Fruit fly (Drosophila melanogaster) whole organism, embryonic: ENCODE results near the gene CG8944.

Experiments used
- Adf1 ChIP-seq: fragments of 200-800 bp; sonication (Bioruptor generic); IDR thresholded peaks from 2 replicates; pipeline ENCODE4 v1.3.6; 2022; ENCODE audit warnings: missing biosample characterization, missing genetic modification characterization
- CG10274 ChIP-seq: fragments of 200-800 bp; sonication (Bioruptor generic); optimal IDR thresholded peaks from 3 replicates; lab custom pipeline; 2017; ENCODE audit warnings: missing biosample characterization, mild to moderate bottlenecking, missing genetic modification characterization
- CG12659 ChIP-seq: fragments of 200-800 bp; sonication (Bioruptor generic); optimal IDR thresholded peaks from 3 replicates; lab custom pipeline; 2017; ENCODE audit warnings: mild to moderate bottlenecking, missing biosample characterization, missing genetic modification reagents, missing genetic modification characterization
- CG13424 ChIP-seq: fragments of 200-800 bp; sonication (Bioruptor generic); optimal IDR thresholded peaks from 2 replicates; lab custom pipeline; 2019; ENCODE audit warnings: missing biosample characterization, mild to moderate bottlenecking, missing genetic modification characterization, moderate library complexity
- CG13894 ChIP-seq: fragments of 200-800 bp; sonication (Bioruptor generic); optimal IDR thresholded peaks from 3 replicates; lab custom pipeline; 2018; ENCODE audit warnings: missing biosample characterization, mild to moderate bottlenecking, missing genetic modification characterization, moderate library complexity
- CG14050 ChIP-seq: fragments of 200-800 bp; sonication (Bioruptor generic); IDR thresholded peaks from 3 replicates; pipeline ENCODE4 v1.3.6; 2022; ENCODE audit warnings: missing biosample characterization, missing genetic modification characterization
- CG14441 ChIP-seq: fragments of 200-800 bp; sonication (Bioruptor generic); IDR thresholded peaks from 2 replicates; pipeline ENCODE4 v1.3.6; 2022; ENCODE audit warnings: missing biosample characterization, missing genetic modification characterization
- CG14667 ChIP-seq: fragments of 200-800 bp; sonication (Bioruptor generic); IDR thresholded peaks from 2 replicates; pipeline ENCODE4 v1.3.6; 2022; ENCODE audit warnings: missing biosample characterization, missing genetic modification characterization
- CG14965 ChIP-seq: fragments of 200-800 bp; sonication (Bioruptor generic); optimal IDR thresholded peaks from 2 replicates; lab custom pipeline; 2016; ENCODE audit warnings: missing biosample characterization, missing genetic modification characterization, borderline replicate concordance
- CG16863 ChIP-seq: fragments of 200-800 bp; sonication (Bioruptor generic); optimal IDR thresholded peaks from 3 replicates; lab custom pipeline; 2016; ENCODE audit warnings: missing biosample characterization, missing genetic modification characterization
- CG17186 ChIP-seq: fragments of 200-800 bp; sonication (Bioruptor generic); optimal IDR thresholded peaks from 3 replicates; lab custom pipeline; 2017; ENCODE audit warnings: missing biosample characterization, missing genetic modification reagents, missing genetic modification characterization
- CG18011 ChIP-seq: fragments of 200-800 bp; sonication (Bioruptor generic); optimal IDR thresholded peaks from 2 replicates; lab custom pipeline; 2017; ENCODE audit warnings: missing biosample characterization, missing genetic modification characterization, mild to moderate bottlenecking, moderate library complexity, missing genotype
- CG43689 ChIP-seq: fragments of 200-800 bp; sonication (Bioruptor generic); IDR thresholded peaks from 2 replicates; pipeline ENCODE4 v1.3.6; 2022; ENCODE audit warnings: missing biosample characterization, missing genetic modification characterization
- CG4854 ChIP-seq: fragments of 200-800 bp; sonication (Bioruptor generic); optimal IDR thresholded peaks from 2 replicates; lab custom pipeline; 2016; ENCODE audit warnings: missing biosample characterization, missing genetic modification characterization, inconsistent platforms
- CG7357 ChIP-seq: fragments of 200-800 bp; sonication (Bioruptor generic); IDR thresholded peaks from 3 replicates; pipeline ENCODE4 v1.3.6; 2022; ENCODE audit warnings: missing biosample characterization, missing genetic modification characterization
- CG7372 ChIP-seq: fragments of 200-800 bp; sonication (Bioruptor generic); IDR thresholded peaks from 2 replicates; pipeline ENCODE4 v1.3.6; 2022; ENCODE audit warnings: missing biosample characterization, missing genetic modification characterization
- CG7556 ChIP-seq: fragments of 200-800 bp; sonication (Bioruptor generic); optimal IDR thresholded peaks from 2 replicates; lab custom pipeline; 2017; ENCODE audit warnings: missing biosample characterization, mild to moderate bottlenecking, missing genetic modification characterization
- CG7786 ChIP-seq: fragments of 200-800 bp; sonication (Bioruptor generic); optimal IDR thresholded peaks from 2 replicates; lab custom pipeline; 2016; ENCODE audit warnings: missing biosample characterization, missing genetic modification characterization
- CG8765 ChIP-seq: fragments of 200-800 bp; sonication (Bioruptor generic); IDR thresholded peaks from 2 replicates; pipeline ENCODE4 v1.3.6; 2022; ENCODE audit warnings: missing biosample characterization, missing genetic modification characterization
- CoRest ChIP-seq: fragments of 200-800 bp; sonication (Bioruptor generic); optimal IDR thresholded peaks from 3 replicates; lab custom pipeline; 2018; ENCODE audit warnings: missing biosample characterization, mild to moderate bottlenecking, missing genetic modification characterization, moderate library complexity
- Deaf1 ChIP-seq: fragments of 200-800 bp; optimal IDR thresholded peaks from 3 replicates; lab custom pipeline; 2019; ENCODE audit warnings: missing biosample characterization, mild to moderate bottlenecking, missing genetic modification characterization, moderate library complexity
- Doc2 ChIP-seq: fragments of 200-800 bp; sonication (Bioruptor generic); IDR thresholded peaks from 2 replicates; pipeline ENCODE4 v1.3.6; 2022; ENCODE audit warnings: missing biosample characterization, missing genetic modification characterization
- Jarid2 ChIP-seq: fragments of 200-800 bp; sonication (Bioruptor generic); optimal IDR thresholded peaks from 3 replicates; lab custom pipeline; 2017; ENCODE audit warnings: mild to moderate bottlenecking, missing biosample characterization, missing genetic modification reagents, missing genetic modification characterization
- Nf-YC ChIP-seq: fragments of 200-800 bp; optimal IDR thresholded peaks from 3 replicates; lab custom pipeline; 2019; ENCODE audit warnings: missing biosample characterization, mild to moderate bottlenecking, missing genetic modification characterization, moderate library complexity
- Optix ChIP-seq: fragments of 200-800 bp; sonication (Bioruptor generic); IDR thresholded peaks from 3 replicates; pipeline ENCODE4 v1.3.6; 2022; ENCODE audit warnings: missing biosample characterization, missing genetic modification characterization
- PHDP ChIP-seq: fragments of 200-800 bp; sonication (Bioruptor generic); optimal IDR thresholded peaks from 3 replicates; lab custom pipeline; 2018; ENCODE audit warnings: missing biosample characterization, mild to moderate bottlenecking, missing genetic modification characterization, moderate library complexity
- Pdp1 ChIP-seq, 2 experiments: fragments of 200-800 bp; sonication (Bioruptor generic); optimal IDR thresholded peaks; 3 replicates each; lab custom pipeline; 2016; ENCODE audit warnings: missing biosample characterization in 2 of 2, missing genetic modification characterization in 2 of 2, mild to moderate bottlenecking in 1 of 2, moderate library complexity in 1 of 2
- ac ChIP-seq: fragments of 200-800 bp; sonication (Bioruptor generic); optimal IDR thresholded peaks from 3 replicates; lab custom pipeline; 2017; ENCODE audit warnings: missing biosample characterization, mild to moderate bottlenecking, missing genetic modification characterization
- chinmo ChIP-seq: fragments of 200-800 bp; sonication (Bioruptor generic); IDR thresholded peaks from 4 replicates; pipeline ENCODE4 v1.3.6; 2022; ENCODE audit warnings: missing biosample characterization, missing genetic modification characterization; ENCODE audit not compliant: partially characterized antibody
- cwo ChIP-seq: fragments of 200-800 bp; sonication (Bioruptor generic); optimal IDR thresholded peaks from 3 replicates; lab custom pipeline; 2017; ENCODE audit warnings: missing biosample characterization, missing genetic modification characterization, mild to moderate bottlenecking, moderate library complexity, missing genetic modification reagents
- da ChIP-seq: fragments of 200-800 bp; sonication (Bioruptor generic); optimal IDR thresholded peaks from 2 replicates; lab custom pipeline; 2016; ENCODE audit warnings: missing biosample characterization, missing genetic modification characterization
- disco-r ChIP-seq: fragments of 200-800 bp; sonication (Bioruptor generic); optimal IDR thresholded peaks from 2 replicates; lab custom pipeline; 2016; ENCODE audit warnings: missing biosample characterization, missing genetic modification characterization
- exex ChIP-seq: fragments of 200-800 bp; sonication (Bioruptor generic); optimal IDR thresholded peaks from 4 replicates; lab custom pipeline; 2018; ENCODE audit warnings: missing biosample characterization, mild to moderate bottlenecking, missing genetic modification characterization, moderate library complexity
- gsb ChIP-seq: fragments of 200-800 bp; sonication (Bioruptor generic); IDR thresholded peaks from 2 replicates; pipeline ENCODE4 v1.3.6; 2022; ENCODE audit warnings: missing biosample characterization, missing genetic modification characterization
- ham ChIP-seq: fragments of 200-800 bp; sonication (Bioruptor generic); IDR thresholded peaks from 2 replicates; pipeline ENCODE4 v1.3.6; 2022; ENCODE audit warnings: missing biosample characterization, missing genetic modification characterization
- kay ChIP-seq: fragments of 200-800 bp; sonication (Bioruptor generic); optimal IDR thresholded peaks from 2 replicates; lab custom pipeline; 2016; ENCODE audit warnings: missing biosample characterization, missing genetic modification characterization
- lilli ChIP-seq: fragments of 200-800 bp; sonication (Bioruptor generic); optimal IDR thresholded peaks from 3 replicates; lab custom pipeline; 2016; ENCODE audit warnings: missing biosample characterization, missing genetic modification characterization
- lola ChIP-seq, 3 experiments: fragments of >200 bp in 2 of 3; fragments of 200-800 bp in 1 of 3; sonication (Bioruptor generic) in 1 of 3; optimal IDR thresholded peaks; 2 replicates each; lab custom pipeline; 2017 to 2019; ENCODE audit warnings: missing biosample characterization in 3 of 3, missing genetic modification characterization in 3 of 3, mild to moderate bottlenecking in 1 of 3, moderate library complexity in 1 of 3
- org-1 ChIP-seq: fragments of 200-800 bp; sonication (Bioruptor generic); optimal IDR thresholded peaks from 2 replicates; lab custom pipeline; 2017; ENCODE audit warnings: missing biosample characterization, missing genetic modification characterization
- pzg ChIP-seq: fragments of 200-800 bp; sonication (Bioruptor generic); optimal IDR thresholded peaks from 3 replicates; lab custom pipeline; 2018; ENCODE audit warnings: missing biosample characterization, mild to moderate bottlenecking, missing genetic modification characterization, moderate library complexity
- sima ChIP-seq: fragments of 200-800 bp; sonication (Bioruptor generic); optimal IDR thresholded peaks from 2 replicates; lab custom pipeline; 2016; ENCODE audit warnings: missing biosample characterization, missing genetic modification characterization
- slbo ChIP-seq: fragments of 200-800 bp; sonication (Bioruptor generic); IDR thresholded peaks from 2 replicates; pipeline ENCODE4 v1.3.6; 2022; ENCODE audit warnings: missing biosample characterization, missing genetic modification characterization
- trem ChIP-seq: fragments of 200-800 bp; optimal IDR thresholded peaks from 3 replicates; lab custom pipeline; 2019; ENCODE audit warnings: missing biosample characterization, mild to moderate bottlenecking, missing genetic modification characterization, moderate library complexity
- unc-4 ChIP-seq: fragments of 200-800 bp; sonication (Bioruptor generic); IDR thresholded peaks from 2 replicates; pipeline ENCODE4 v1.3.6; 2022; ENCODE audit warnings: missing biosample characterization, missing genetic modification characterization; ENCODE audit not compliant: partially characterized antibody
- wdn ChIP-seq: fragments of 200-800 bp; sonication (Bioruptor generic); IDR thresholded peaks from 2 replicates; pipeline ENCODE4 v1.3.6; 2022; ENCODE audit warnings: missing biosample characterization, missing genetic modification characterization
- zen ChIP-seq: fragments of 200-800 bp; sonication (Bioruptor generic); optimal IDR thresholded peaks from 3 replicates; lab custom pipeline; 2018; ENCODE audit warnings: missing biosample characterization, mild to moderate bottlenecking, missing genetic modification characterization, moderate library complexity
- zf30C ChIP-seq: fragments of 200-800 bp; sonication (Bioruptor generic); optimal IDR thresholded peaks from 3 replicates; lab custom pipeline; 2018; ENCODE audit warnings: missing biosample characterization, mild to moderate bottlenecking, missing genetic modification characterization
- zfh1 ChIP-seq: fragments of 200-800 bp; sonication (Bioruptor generic); IDR thresholded peaks from 3 replicates; pipeline ENCODE4 v1.3.6; 2022; ENCODE audit warnings: missing biosample characterization, missing genetic modification characterization
- zfh2 ChIP-seq: fragments of 200-800 bp; sonication (Bioruptor generic); optimal IDR thresholded peaks from 2 replicates; lab custom pipeline; 2016; ENCODE audit warnings: missing biosample characterization, missing genetic modification characterization

Gene CG8944

dm6 chrX:15701047-15701446 is 45.0 kb downstream of the CG8944 start, which contains the start of gene CG9240 (continued):
- TF ChIP-seq unc-4 (GFP tag; lab: Robert Waterston, UW) (0 out of 2 replicates have a peak, but pooled peaks have one; percentile 21), org-1 (no peak), ham (GFP tag; lab: Robert Waterston, UW) (no peak), Nf-YC (tag; lab: Kevin White, UChicago) (no peak), trem (peak; percentile 5), CG7786 (GFP tag; lab: Kevin White, UChicago) (no peak), CG17186 (GFP tag; lab: Kevin White, UChicago) (peak; percentile 42), CG13894 (tag; lab: Kevin White, UChicago) (peak; percentile 36), Adf1 (GFP tag; lab: Robert Waterston, UW) (0 out of 2 replicates have a peak, but pooled peaks have one; percentile 14), pzg (GFP tag; lab: Kevin White, UChicago) (peak; percentile 69), slbo (GFP tag; lab: Robert Waterston, UW) (0 out of 2 replicates have a peak, but pooled peaks have one; percentile 28), chinmo (GFP tag; lab: Robert Waterston, UW) (no peak), zen (tag; lab: Kevin White, UChicago) (no peak), CG12659 (GFP tag; lab: Kevin White, UChicago) (peak; percentile 6), Pdp1 (GFP tag; optimal IDR thresholded peaks at IDR 0.05; lab: Kevin White, UChicago) (peak in 1 of 2 experiments; percentile 84), Doc2 (GFP tag; lab: Robert Waterston, UW) (no peak), CG43689 (no peak), exex (tag; lab: Kevin White, UChicago) (no peak)

DNA sequence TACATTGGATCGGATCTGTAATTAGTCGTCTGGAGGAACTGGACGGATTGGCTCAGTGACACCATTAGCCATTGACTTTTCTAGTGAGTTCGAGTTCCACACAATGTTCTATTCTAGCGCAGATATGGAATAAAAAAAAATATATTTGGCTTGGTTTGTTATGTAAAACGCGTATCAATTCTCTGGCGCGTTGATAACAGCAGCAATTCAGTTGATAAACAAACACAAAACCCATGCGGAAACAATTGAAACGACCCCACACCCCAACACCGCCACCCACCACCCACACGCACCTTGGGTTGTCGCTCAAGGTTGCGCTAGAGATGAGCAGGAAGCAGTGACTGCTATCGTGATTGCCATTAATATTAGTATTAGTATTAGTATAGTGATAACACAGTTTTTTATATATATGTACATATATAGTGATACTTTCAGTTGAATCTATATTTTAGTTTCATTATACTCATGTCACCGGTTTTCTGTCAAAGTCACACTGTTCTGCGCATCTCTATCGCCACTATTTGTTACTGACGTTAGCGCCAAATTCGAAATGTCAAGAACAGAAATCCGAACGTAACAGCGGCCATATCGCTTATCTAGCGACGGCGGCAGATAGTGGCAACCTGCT is 48.3 kb downstream of the CG8944 start:
- peak; percentile 67 for TF ChIP-seq CG4854 (GFP tag; lab: Kevin White, UChicago)
- peak; percentile 77 for TF ChIP-seq kay (GFP tag; lab: Kevin White, UChicago)
- peak; percentile 87 for TF ChIP-seq CG14050 (GFP tag; lab: Robert Waterston, UW)
- peak; percentile 97 for TF ChIP-seq zfh1 (GFP tag; lab: Robert Waterston, UW)
- peak; percentile 86 for TF ChIP-seq lilli
- TF ChIP-seq PHDP (tag; lab: Kevin White, UChicago) = peak; percentile 93
- peak; percentile 94 for TF ChIP-seq cwo (GFP tag; lab: Kevin White, UChicago)
- peak; percentile 87 for TF ChIP-seq wdn (GFP tag; lab: Robert Waterston, UW)
- TF ChIP-seq zf30C (GFP tag; lab: Kevin White, UChicago) = no peak
- TF ChIP-seq CG13424 (tag; lab: Kevin White, UChicago) = peak; percentile 91
- TF ChIP-seq CG7357 (GFP tag; lab: Robert Waterston, UW) = peak; percentile 85
- peak; percentile 87 for TF ChIP-seq Optix (GFP tag; lab: Robert Waterston, UW)
- TF ChIP-seq gsb (GFP tag; lab: Robert Waterston, UW) = peak; percentile 90
- peak; percentile 92 for TF ChIP-seq CoRest (tag; lab: Kevin White, UChicago)
- TF ChIP-seq CG14667 (GFP tag; lab: Robert Waterston, UW) = peak; percentile 89
- peak; percentile 90 for TF ChIP-seq CG8765 (GFP tag; lab: Robert Waterston, UW)
- TF ChIP-seq CG18011 (GFP tag; lab: Kevin White, UChicago) = peak; percentile 76
- no peak for TF ChIP-seq da (GFP tag; lab: Kevin White, UChicago)
- no peak for TF ChIP-seq CG14965 (GFP tag; lab: Kevin White, UChicago)
- TF ChIP-seq Jarid2 (GFP tag; lab: Kevin White, UChicago) = peak; percentile 68
- TF ChIP-seq sima = no peak
- TF ChIP-seq CG7372 (GFP tag; lab: Robert Waterston, UW) = peak; percentile 92
- TF ChIP-seq Deaf1 = peak; percentile 76
- TF ChIP-seq CG16863 = no peak
- peak; percentile 77 for TF ChIP-seq zfh2 (GFP tag; lab: Kevin White, UChicago)
- TF ChIP-seq disco-r (GFP tag; lab: Kevin White, UChicago) = peak; percentile 9
- peak; percentile 92 for TF ChIP-seq CG14441 (GFP tag; lab: Robert Waterston, UW)
- peak; percentile 92 for TF ChIP-seq CG7556
- no peak for TF ChIP-seq ac
- peak; percentile 74 for TF ChIP-seq CG10274 (GFP tag; lab: Kevin White, UChicago)
- peak in 1 of 3 experiments; percentile 78 for TF ChIP-seq lola (GFP tag; optimal IDR thresholded peaks at IDR 0.05; lab: Kevin White, UChicago)
